Fruit fly (Drosophila melanogaster) whole organism, embryonic: ENCODE measurements around the gene CG18081.

Source experiments
- Atf3 ChIP-seq: fragments of 200-800 bp; sonication (Bioruptor generic); optimal IDR thresholded peaks from 3 replicates; lab custom pipeline; 2016; ENCODE audit warnings: missing biosample characterization, missing genetic modification characterization
- B-H2 ChIP-seq: fragments of 200-800 bp; sonication (Bioruptor generic); optimal IDR thresholded peaks from 2 replicates; lab custom pipeline; 2018; ENCODE audit warnings: missing biosample characterization, mild to moderate bottlenecking, missing genetic modification characterization
- Bdp1 ChIP-seq: fragments of 200-800 bp; sonication (Bioruptor generic); optimal IDR thresholded peaks from 3 replicates; lab custom pipeline; 2016; ENCODE audit warnings: missing biosample characterization, missing genetic modification characterization
- Blimp-1 ChIP-seq: fragments of 200-800 bp; sonication (Bioruptor generic); optimal IDR thresholded peaks from 3 replicates; lab custom pipeline; 2018; ENCODE audit warnings: missing biosample characterization, missing genetic modification characterization, mild to moderate bottlenecking, moderate library complexity, missing genetic modification reagents
- BtbVII ChIP-seq: fragments of 200-800 bp; sonication (Bioruptor generic); optimal IDR thresholded peaks from 3 replicates; lab custom pipeline; 2017; ENCODE audit warnings: missing biosample characterization, mild to moderate bottlenecking, missing genetic modification characterization
- CG11723 ChIP-seq: fragments of 200-800 bp; sonication (Bioruptor generic); optimal IDR thresholded peaks from 2 replicates; lab custom pipeline; 2017; ENCODE audit warnings: missing biosample characterization, mild to moderate bottlenecking, missing genetic modification characterization
- CG12071 ChIP-seq: fragments of 200-800 bp; sonication (Bioruptor generic); optimal IDR thresholded peaks from 3 replicates; lab custom pipeline; 2018; ENCODE audit warnings: missing biosample characterization, mild to moderate bottlenecking, missing genetic modification characterization
- CG12769 ChIP-seq: fragments of 200-800 bp; sonication (Bioruptor generic); optimal IDR thresholded peaks from 2 replicates; lab custom pipeline; 2019; ENCODE audit warnings: missing biosample characterization, mild to moderate bottlenecking, missing genetic modification characterization, moderate library complexity
- CG13296 ChIP-seq: fragments of 200-800 bp; sonication (Bioruptor generic); optimal IDR thresholded peaks from 3 replicates; lab custom pipeline; 2018; ENCODE audit warnings: missing biosample characterization, mild to moderate bottlenecking, missing genetic modification characterization
- CG16815 ChIP-seq: fragments of 200-800 bp; sonication (Bioruptor generic); optimal IDR thresholded peaks from 3 replicates; lab custom pipeline; 2017; ENCODE audit warnings: missing biosample characterization, mild to moderate bottlenecking, missing genetic modification characterization
- CG18599 ChIP-seq: fragments of 200-800 bp; sonication (Bioruptor generic); optimal IDR thresholded peaks from 3 replicates; lab custom pipeline; 2017; ENCODE audit warnings: missing biosample characterization, missing genetic modification characterization, mild to moderate bottlenecking, moderate library complexity, missing genetic modification reagents
- CG2712 ChIP-seq: fragments of 200-800 bp; optimal IDR thresholded peaks from 3 replicates; lab custom pipeline; 2019; ENCODE audit warnings: missing biosample characterization, mild to moderate bottlenecking, missing genetic modification characterization, moderate library complexity
- CG3281 ChIP-seq: fragments of 200-800 bp; sonication (Bioruptor generic); optimal IDR thresholded peaks from 3 replicates; lab custom pipeline; 2017; ENCODE audit warnings: missing biosample characterization, mild to moderate bottlenecking, missing genetic modification characterization
- CG6175 ChIP-seq: fragments of 200-800 bp; sonication (Bioruptor generic); IDR thresholded peaks from 3 replicates; pipeline ENCODE4 v1.3.6; 2022; ENCODE audit warnings: missing biosample characterization, missing genetic modification characterization
- CG6683 ChIP-seq: fragments of 200-800 bp; sonication (Bioruptor generic); optimal IDR thresholded peaks from 2 replicates; lab custom pipeline; 2017; ENCODE audit warnings: missing biosample characterization, mild to moderate bottlenecking, missing genetic modification characterization, missing genetic modification reagents
- CG6765 ChIP-seq: fragments of 200-800 bp; sonication (Bioruptor generic); optimal IDR thresholded peaks from 3 replicates; lab custom pipeline; 2017; ENCODE audit warnings: missing biosample characterization, mild to moderate bottlenecking, missing genetic modification characterization
- CG7987 ChIP-seq: fragments of 200-800 bp; sonication (Bioruptor generic); optimal IDR thresholded peaks from 2 replicates; lab custom pipeline; 2018; ENCODE audit warnings: missing biosample characterization, mild to moderate bottlenecking, missing genetic modification characterization, moderate library complexity
- CrebB ChIP-seq: fragments of 200-800 bp; sonication (Bioruptor generic); optimal IDR thresholded peaks from 3 replicates; lab custom pipeline; 2018; ENCODE audit warnings: missing biosample characterization, mild to moderate bottlenecking, missing genetic modification characterization
- Dad ChIP-seq: fragments of 200-800 bp; sonication (Bioruptor generic); optimal IDR thresholded peaks from 3 replicates; lab custom pipeline; 2016; ENCODE audit warnings: missing biosample characterization, missing genetic modification characterization
- Fer1 ChIP-seq: fragments of 200-800 bp; sonication (Bioruptor generic); optimal IDR thresholded peaks from 2 replicates; lab custom pipeline; 2017; ENCODE audit warnings: missing biosample characterization, mild to moderate bottlenecking, missing genetic modification characterization
- HHEX ChIP-seq: fragments of 200-800 bp; sonication (Bioruptor generic); optimal IDR thresholded peaks from 3 replicates; lab custom pipeline; 2017; ENCODE audit warnings: missing biosample characterization, mild to moderate bottlenecking, missing genetic modification characterization, missing genetic modification reagents
- HLH3B ChIP-seq: fragments of 200-800 bp; sonication (Bioruptor generic); IDR thresholded peaks from 2 replicates; pipeline ENCODE4 v1.3.6; 2022; ENCODE audit warnings: missing biosample characterization, missing genetic modification characterization
- HLH54F ChIP-seq: fragments of 200-800 bp; sonication (Bioruptor generic); optimal IDR thresholded peaks from 3 replicates; lab custom pipeline; 2016; ENCODE audit warnings: missing biosample characterization, missing genetic modification characterization
- Hr51 ChIP-seq, 2 experiments: fragments of 200-800 bp; sonication (Bioruptor generic); optimal IDR thresholded peaks; 2 replicates in 1 of 2; 3 replicates in 1 of 2; lab custom pipeline; 2016 to 2018; ENCODE audit warnings: missing biosample characterization in 2 of 2, missing genetic modification characterization in 2 of 2, mild to moderate bottlenecking in 1 of 2, moderate library complexity in 1 of 2
- PHDP ChIP-seq: fragments of 200-800 bp; sonication (Bioruptor generic); optimal IDR thresholded peaks from 3 replicates; lab custom pipeline; 2018; ENCODE audit warnings: missing biosample characterization, mild to moderate bottlenecking, missing genetic modification characterization, moderate library complexity
- Pdp1 ChIP-seq, 2 experiments: fragments of 200-800 bp; sonication (Bioruptor generic); optimal IDR thresholded peaks; 3 replicates each; lab custom pipeline; 2016; ENCODE audit warnings: missing biosample characterization in 2 of 2, missing genetic modification characterization in 2 of 2, mild to moderate bottlenecking in 1 of 2, moderate library complexity in 1 of 2
- Ssrp ChIP-seq: fragments of 200-800 bp; sonication (Bioruptor generic); optimal IDR thresholded peaks from 2 replicates; lab custom pipeline; 2018; ENCODE audit warnings: missing biosample characterization, mild to moderate bottlenecking, missing genetic modification characterization, moderate library complexity
- YL-1 ChIP-seq: fragments of 200-800 bp; sonication (Bioruptor generic); optimal IDR thresholded peaks from 3 replicates; lab custom pipeline; 2017; ENCODE audit warnings: missing biosample characterization, mild to moderate bottlenecking, missing genetic modification characterization
- caup ChIP-seq: fragments of 200-800 bp; sonication (Bioruptor generic); optimal IDR thresholded peaks from 3 replicates; lab custom pipeline; 2017; ENCODE audit warnings: missing biosample characterization, mild to moderate bottlenecking, missing genetic modification characterization, moderate library complexity; ENCODE audit not compliant: severe bottlenecking
- croc ChIP-seq: fragments of 200-800 bp; sonication (Bioruptor generic); conservative IDR thresholded peaks from 3 replicates; pipeline ENCODE4 v1.3.6; 2022; ENCODE audit warnings: missing biosample characterization, missing genetic modification characterization
- ewg ChIP-seq: fragments of 200-800 bp; sonication (Bioruptor generic); optimal IDR thresholded peaks from 3 replicates; lab custom pipeline; 2017; ENCODE audit warnings: mild to moderate bottlenecking, missing biosample characterization, missing genetic modification reagents, missing genetic modification characterization
- gro ChIP-seq: fragments of 200-800 bp; sonication (Bioruptor generic); optimal IDR thresholded peaks from 2 replicates; lab custom pipeline; 2016; ENCODE audit warnings: missing biosample characterization, missing genetic modification characterization
- gsb-n ChIP-seq: fragments of 200-800 bp; sonication (Bioruptor generic); optimal IDR thresholded peaks from 3 replicates; lab custom pipeline; 2018; ENCODE audit warnings: missing biosample characterization, mild to moderate bottlenecking, missing genetic modification characterization
- klu ChIP-seq: fragments of 200-800 bp; sonication (Bioruptor generic); IDR thresholded peaks from 2 replicates; pipeline ENCODE4 v1.3.6; 2022; ENCODE audit warnings: missing biosample characterization, missing genetic modification characterization
- lbe ChIP-seq: fragments of 200-800 bp; sonication (Bioruptor generic); optimal IDR thresholded peaks from 2 replicates; lab custom pipeline; 2016; ENCODE audit warnings: missing biosample characterization, mild to moderate bottlenecking, missing genetic modification characterization
- lola ChIP-seq, 3 experiments: fragments of >200 bp in 2 of 3; fragments of 200-800 bp in 1 of 3; sonication (Bioruptor generic) in 1 of 3; optimal IDR thresholded peaks; 2 replicates each; lab custom pipeline; 2017 to 2019; ENCODE audit warnings: missing biosample characterization in 3 of 3, missing genetic modification characterization in 3 of 3, mild to moderate bottlenecking in 1 of 3, moderate library complexity in 1 of 3
- nerfin-1 ChIP-seq: fragments of 200-800 bp; sonication (Bioruptor generic); optimal IDR thresholded peaks from 3 replicates; lab custom pipeline; 2019; ENCODE audit warnings: missing biosample characterization, mild to moderate bottlenecking, missing genetic modification characterization, moderate library complexity
- phol ChIP-seq: fragments of 200-800 bp; sonication (Bioruptor generic); optimal IDR thresholded peaks from 3 replicates; lab custom pipeline; 2018; ENCODE audit warnings: missing biosample characterization, mild to moderate bottlenecking, missing genetic modification characterization, moderate library complexity
- prd ChIP-seq, 3 experiments: fragments of >200 bp in 2 of 3; fragments of 200-800 bp in 1 of 3; sonication (Bioruptor generic) in 1 of 3; optimal IDR thresholded peaks in 2 of 3; IDR thresholded peaks in 1 of 3; 2 replicates in 2 of 3; 3 replicates in 1 of 3; pipeline versions ENCODE4 v1.3.6 to Lab custom; 2017 to 2022; ENCODE audit warnings: missing biosample characterization in 1 of 3, missing genetic modification characterization in 1 of 3
- sd ChIP-seq: fragments of 200-800 bp; sonication (Bioruptor generic); optimal IDR thresholded peaks from 3 replicates; lab custom pipeline; 2018; ENCODE audit warnings: missing biosample characterization, mild to moderate bottlenecking, missing genetic modification characterization, moderate library complexity
- seq ChIP-seq: fragments of 200-800 bp; sonication (Bioruptor generic); IDR thresholded peaks from 2 replicates; pipeline ENCODE4 v1.3.6; 2022; ENCODE audit warnings: missing biosample characterization, missing genetic modification characterization
- slbo ChIP-seq: fragments of 200-800 bp; sonication (Bioruptor generic); IDR thresholded peaks from 2 replicates; pipeline ENCODE4 v1.3.6; 2022; ENCODE audit warnings: missing biosample characterization, missing genetic modification characterization
- so ChIP-seq: fragments of 200-800 bp; sonication (Bioruptor generic); IDR thresholded peaks from 3 replicates; pipeline ENCODE4 v1.3.6; 2022; ENCODE audit warnings: missing biosample characterization, missing genetic modification characterization
- unpg ChIP-seq: fragments of 200-800 bp; sonication (Bioruptor generic); optimal IDR thresholded peaks from 3 replicates; lab custom pipeline; 2018; ENCODE audit warnings: missing biosample characterization, mild to moderate bottlenecking, missing genetic modification characterization, moderate library complexity
- wek ChIP-seq: fragments of 200-800 bp; sonication (Bioruptor generic); optimal IDR thresholded peaks from 3 replicates; lab custom pipeline; 2018; ENCODE audit warnings: missing biosample characterization, mild to moderate bottlenecking, missing genetic modification characterization, moderate library complexity
- yki ChIP-seq: fragments of >200 bp; optimal IDR thresholded peaks from 3 replicates; lab custom pipeline; 2018
- zen2 ChIP-seq: fragments of 200-800 bp; sonication (Bioruptor generic); IDR thresholded peaks from 3 replicates; pipeline ENCODE4 v1.3.6; 2022; ENCODE audit warnings: missing biosample characterization, missing genetic modification characterization; ENCODE audit not compliant: partially characterized antibody

Gene CG18081

DNA sequence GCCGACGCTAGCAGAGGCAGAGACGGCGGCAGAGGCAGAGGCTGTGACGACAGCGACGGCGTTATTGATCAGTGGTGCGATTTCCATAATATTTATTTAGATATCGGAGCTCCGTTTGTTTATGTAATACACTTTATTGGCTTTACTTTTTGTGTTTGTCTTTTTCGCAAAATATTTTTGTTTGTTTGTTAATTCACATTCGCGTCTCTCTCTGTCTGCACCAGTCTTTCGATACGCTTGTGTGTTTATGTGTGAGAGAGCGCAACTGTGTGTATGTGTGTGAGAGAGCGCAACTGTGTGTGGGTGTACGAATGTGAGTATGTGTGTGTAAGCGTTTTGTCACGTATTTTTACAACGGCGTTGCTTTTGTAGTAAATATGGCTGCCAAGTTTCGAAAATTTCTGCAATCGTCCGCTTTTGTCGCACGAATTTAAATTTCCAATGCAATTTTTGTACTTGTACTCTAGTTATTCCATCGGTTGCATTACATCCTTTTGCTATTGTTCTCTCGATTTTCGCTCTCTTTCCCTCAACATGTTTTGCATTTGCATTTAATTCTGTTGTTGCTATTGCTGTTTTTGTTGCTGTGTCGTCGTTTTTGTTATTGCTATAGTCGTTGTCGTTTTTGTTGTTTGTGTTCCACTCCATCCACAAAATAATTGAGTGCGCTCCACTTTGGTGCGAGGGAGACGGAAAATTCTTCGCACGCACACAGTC, 9.5 kb downstream of the CG18081 start:
- TF ChIP-seq phol, result peak; percentile 81
- no peak for TF ChIP-seq ewg (GFP tag; lab: Kevin White, UChicago)
- no peak for TF ChIP-seq CG16815
- peak; percentile 46 for TF ChIP-seq nerfin-1 (tag; lab: Kevin White, UChicago)
- peak; percentile 50 for TF ChIP-seq CG6765 (GFP tag; lab: Kevin White, UChicago)
- peak; percentile 25 for TF ChIP-seq HHEX (GFP tag; lab: Kevin White, UChicago)
- peak; percentile 19 for TF ChIP-seq B-H2 (GFP tag; lab: Kevin White, UChicago)
- no peak for TF ChIP-seq yki (lab: Kevin White, UChicago)
- TF ChIP-seq klu (GFP tag; lab: Robert Waterston, UW), result no peak
- TF ChIP-seq CG2712 (tag; lab: Kevin White, UChicago), result peak; percentile 20
- peak; percentile 26 for TF ChIP-seq CG12769 (tag; lab: Kevin White, UChicago)
- no peak for TF ChIP-seq CG11723
- TF ChIP-seq prd (optimal IDR thresholded peaks at IDR 0.05; lab: Kevin White, UChicago), result no peak
- TF ChIP-seq prd (GFP tag; IDR thresholded peaks at IDR 0.05; lab: Robert Waterston, UW), result peak; percentile 42; the same call in 1 of the 3 replicates
- TF ChIP-seq seq (GFP tag; lab: Robert Waterston, UW), result peak; percentile 14; the same call in 1 of the 2 replicates
- TF ChIP-seq CG3281 (GFP tag; lab: Kevin White, UChicago), result peak; percentile 59
- TF ChIP-seq Pdp1 (GFP tag; optimal IDR thresholded peaks at IDR 0.05; lab: Kevin White, UChicago), result peak in 1 of 2 experiments; percentile 81
- TF ChIP-seq sd (tag; lab: Kevin White, UChicago), result peak; percentile 60
- peak; percentile 52 for TF ChIP-seq wek (GFP tag; lab: Kevin White, UChicago)
- TF ChIP-seq Hr51 (GFP tag; optimal IDR thresholded peaks at IDR 0.05; lab: Kevin White, UChicago), result peak in 1 of 2 experiments; percentile 26
- TF ChIP-seq zen2 (GFP tag; lab: Robert Waterston, UW), result no peak
- TF ChIP-seq CG12071 (GFP tag; lab: Kevin White, UChicago), result peak; percentile 62
- peak; percentile 53 for TF ChIP-seq gsb-n (tag; lab: Kevin White, UChicago)
- peak; percentile 68 for TF ChIP-seq CG18599 (GFP tag; lab: Kevin White, UChicago)
- TF ChIP-seq CG6175 (GFP tag; lab: Robert Waterston, UW), result no peak
- peak; percentile 20; the same call in 1 of the 2 replicates for TF ChIP-seq HLH3B
- TF ChIP-seq CG13296 (GFP tag; lab: Kevin White, UChicago), result peak; percentile 60
- peak; percentile 7 for TF ChIP-seq unpg (GFP tag; lab: Kevin White, UChicago)
- TF ChIP-seq YL-1, result peak; percentile 75
- peak; percentile 15 for TF ChIP-seq Dad (GFP tag; lab: Kevin White, UChicago)
- TF ChIP-seq BtbVII, result peak; percentile 35
- TF ChIP-seq lola (GFP tag; optimal IDR thresholded peaks at IDR 0.05; lab: Kevin White, UChicago), result peak in 1 of 3 experiments; percentile 59
- no peak for TF ChIP-seq Atf3
- peak; percentile 73 for TF ChIP-seq lbe
- TF ChIP-seq gro (GFP tag; lab: Kevin White, UChicago), result peak; percentile 49
- no peak for TF ChIP-seq Bdp1 (GFP tag; lab: Kevin White, UChicago)
- peak; percentile 14 for TF ChIP-seq Blimp-1 (GFP tag; lab: Kevin White, UChicago)
- TF ChIP-seq so (GFP tag; lab: Robert Waterston, UW), result peak; percentile 48; the same call in 1 of the 3 replicates
- TF ChIP-seq Fer1, result peak; percentile 65
- TF ChIP-seq slbo (GFP tag; lab: Robert Waterston, UW), result no peak
- peak; percentile 12 for TF ChIP-seq CrebB (tag; lab: Kevin White, UChicago)
- peak; percentile 9 for TF ChIP-seq CG6683 (GFP tag; lab: Kevin White, UChicago)
- TF ChIP-seq HLH54F (GFP tag; lab: Kevin White, UChicago), result no peak
- TF ChIP-seq CG7987, result peak; percentile 35
- no peak for TF ChIP-seq croc (GFP tag; lab: Robert Waterston, UW)
- no peak for TF ChIP-seq Ssrp (tag; lab: Kevin White, UChicago)
- peak; percentile 11 for TF ChIP-seq caup
- TF ChIP-seq PHDP (tag; lab: Kevin White, UChicago), result peak; percentile 39
